Worm (Caenorhabditis elegans) whole organism, L2 larva: ENCODE measurements around the gene phat-4.

Experiments used
- F13H6.1 ChIP-seq: sonication (generic microtip); optimal IDR thresholded peaks from 2 replicates; lab custom pipeline; 2016; ENCODE audit warnings: missing genetic modification characterization, missing compliant biosample characterization
- R02D3.7 ChIP-seq: fragments of 150-350 bp; optimal IDR thresholded peaks from 2 replicates; lab custom pipeline; 2014; ENCODE audit warnings: missing biosample characterization, missing genetic modification characterization
- ama-1 ChIP-seq: fragments of 150-350 bp; optimal IDR thresholded peaks from 2 replicates; lab custom pipeline; 2018; ENCODE audit warnings: inconsistent platforms
- blmp-1 ChIP-seq: sonication (generic microtip); optimal IDR thresholded peaks from 2 replicates; lab custom pipeline; 2017; ENCODE audit warnings: missing genetic modification characterization, mild to moderate bottlenecking, missing compliant biosample characterization, antibody characterized with exemption, moderate library complexity; ENCODE audit not compliant: insufficient read depth
- elt-3 ChIP-seq: sonication (generic microtip); optimal IDR thresholded peaks from 2 replicates; lab custom pipeline; 2017; ENCODE audit warnings: missing biosample characterization, missing genetic modification characterization
- mdl-1 ChIP-seq, 2 experiments: fragments of 150-350 bp in 1 of 2; sonication (generic microtip) in 1 of 2; optimal IDR thresholded peaks; 2 replicates each; lab custom pipeline; 2017; ENCODE audit warnings: missing biosample characterization in 2 of 2, missing genetic modification characterization in 2 of 2
- nhr-10 ChIP-seq: sonication (generic microtip); optimal IDR thresholded peaks from 2 replicates; lab custom pipeline; 2017; ENCODE audit warnings: missing biosample characterization, missing genetic modification characterization
- nhr-237 ChIP-seq: fragments of 150-350 bp; optimal IDR thresholded peaks from 2 replicates; lab custom pipeline; 2014; ENCODE audit warnings: missing biosample characterization, missing genetic modification characterization
- nhr-77 ChIP-seq: fragments of 150-350 bp; optimal IDR thresholded peaks from 2 replicates; lab custom pipeline; 2014; ENCODE audit warnings: missing biosample characterization, missing genetic modification characterization
- skn-1 ChIP-seq: sonication (generic microtip); optimal IDR thresholded peaks from 2 replicates; lab custom pipeline; 2017; ENCODE audit warnings: missing biosample characterization, missing genetic modification characterization
- snpc-4 ChIP-seq: fragments of 150-350 bp; optimal IDR thresholded peaks from 2 replicates; lab custom pipeline; 2014; ENCODE audit warnings: missing biosample characterization, missing genetic modification characterization
- unc-62 ChIP-seq: fragments of 150-350 bp; optimal IDR thresholded peaks from 2 replicates; lab custom pipeline; 2014; ENCODE audit warnings: missing biosample characterization, missing genetic modification reagents, missing genetic modification characterization

DNA sequence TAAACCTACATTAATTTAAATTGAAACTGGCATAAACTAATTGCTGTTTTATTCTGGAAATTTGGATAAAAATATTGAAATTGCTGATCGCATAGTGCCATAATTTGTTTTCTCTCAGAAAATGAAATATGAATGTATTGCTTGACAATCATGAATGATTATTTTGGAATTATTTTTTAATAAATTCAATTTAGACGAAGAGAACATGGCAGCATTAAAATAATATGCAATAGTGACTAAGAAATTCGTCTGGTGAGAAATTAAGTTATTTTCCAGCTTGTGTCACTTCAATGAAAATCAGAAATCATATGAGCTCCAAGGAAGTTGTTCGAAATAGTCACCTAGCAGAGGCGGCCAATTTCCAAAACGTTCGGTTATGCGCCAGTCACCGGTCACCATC lies 15.1 kb upstream of the phat-4 start, which contains the start of gene srw-133:
- TF ChIP-seq nhr-77 (tag; lab: Kevin White, UChicago) (no peak), mdl-1 (tag; optimal IDR thresholded peaks at IDR 0.05; lab: Kevin White, UChicago) (no peak), elt-3 (no peak), skn-1 (no peak), F13H6.1 (tag; lab: Kevin White, UChicago) (no peak), unc-62 (no peak), R02D3.7 (no peak), snpc-4 (tag; lab: Kevin White, UChicago) (no peak), nhr-10 (no peak), ama-1 (no peak), nhr-237 (tag; lab: Kevin White, UChicago) (no peak), blmp-1 (tag; lab: Kevin White, UChicago) (no peak)
